Worm (Caenorhabditis elegans) whole organism, L4 larva: ENCODE measurements around the gene rfc-4.

Experiments
- R02D3.7 ChIP-seq: fragments of 150-350 bp; sonication (generic microtip); optimal IDR thresholded peaks from 3 replicates; lab custom pipeline; 2014; ENCODE audit warnings: missing biosample characterization, missing genetic modification characterization
- T26A8.4 ChIP-seq: fragments of 200-800 bp; sonication (Bioruptor generic); IDR thresholded peaks from 2 replicates; pipeline ENCODE4 v1.3.6; 2022; ENCODE audit warnings: missing genetic modification characterization, missing compliant biosample characterization
- Y5F2A.4 ChIP-seq: fragments of 200-800 bp; sonication (Bioruptor generic); optimal IDR thresholded peaks from 2 replicates; lab custom pipeline; 2018; ENCODE audit warnings: mild to moderate bottlenecking, missing genetic modification characterization, missing compliant biosample characterization
- aha-1 ChIP-seq: fragments of 150-350 bp; peaks from one replicate; lab custom pipeline; 2014; ENCODE audit warnings: missing biosample characterization, missing genetic modification characterization
- ceh-28 ChIP-seq: fragments of 150-350 bp; optimal IDR thresholded peaks from 2 replicates; lab custom pipeline; 2014; ENCODE audit warnings: missing biosample characterization, missing genetic modification reagents, missing genetic modification characterization
- ceh-44 ChIP-seq: fragments of 200-800 bp; sonication (Bioruptor generic); IDR thresholded peaks from 2 replicates; pipeline ENCODE4 v1.3.6; 2022; ENCODE audit warnings: missing genetic modification reagents, missing genetic modification characterization, missing compliant biosample characterization
- ceh-62 ChIP-seq: sonication (generic microtip); optimal IDR thresholded peaks from 2 replicates; lab custom pipeline; 2017; ENCODE audit warnings: missing biosample characterization, missing genetic modification characterization
- ceh-82 ChIP-seq: sonication (generic microtip); optimal IDR thresholded peaks from 2 replicates; lab custom pipeline; 2017; ENCODE audit warnings: missing biosample characterization, missing genetic modification characterization
- ces-1 ChIP-seq: fragments of 150-350 bp; sonication (generic microtip); optimal IDR thresholded peaks from 4 replicates; lab custom pipeline; 2014; ENCODE audit warnings: missing biosample characterization, missing genetic modification reagents, missing genetic modification characterization
- cey-2 ChIP-seq: sonication (generic microtip); optimal IDR thresholded peaks from 3 replicates; lab custom pipeline; 2017; ENCODE audit warnings: missing genetic modification characterization, mild to moderate bottlenecking, missing compliant biosample characterization, antibody characterized with exemption, borderline replicate concordance; ENCODE audit not compliant: insufficient read depth
- ctbp-1 ChIP-seq: fragments of 200-800 bp; sonication (Bioruptor generic); IDR thresholded peaks from 2 replicates; pipeline ENCODE4 v1.3.6; 2022; ENCODE audit warnings: missing genetic modification reagents, missing genetic modification characterization, missing compliant biosample characterization
- daf-16 ChIP-seq, 3 experiments: sonication (generic microtip); optimal IDR thresholded peaks; 2 replicates each; lab custom pipeline; 2016 to 2017; ENCODE audit warnings: missing genetic modification characterization in 3 of 3, missing genetic modification reagents in 3 of 3, mild to moderate bottlenecking in 2 of 3, missing compliant biosample characterization in 2 of 3, missing biosample characterization in 1 of 3, moderate library complexity in 1 of 3
- daf-19 ChIP-seq: fragments of 200-800 bp; sonication (Bioruptor generic); conservative IDR thresholded peaks from 2 replicates; pipeline ENCODE4 v1.3.6; 2022; ENCODE audit warnings: missing genetic modification characterization, missing compliant biosample characterization
- dmd-6 ChIP-seq: fragments of 200-800 bp; sonication (Bioruptor generic); IDR thresholded peaks from 2 replicates; pipeline ENCODE4 v1.3.6; 2022; ENCODE audit warnings: missing genetic modification reagents, missing genetic modification characterization, missing compliant biosample characterization
- dve-1 ChIP-seq: sonication (generic microtip); optimal IDR thresholded peaks from 2 replicates; lab custom pipeline; 2017; ENCODE audit warnings: antibody characterized with exemption, mild to moderate bottlenecking, missing genetic modification characterization, missing compliant biosample characterization; ENCODE audit not compliant: insufficient read depth
- gei-8 ChIP-seq: fragments of 200-800 bp; sonication (Bioruptor generic); optimal IDR thresholded peaks from 2 replicates; lab custom pipeline; 2018; ENCODE audit warnings: mild to moderate bottlenecking, missing genetic modification characterization, missing compliant biosample characterization
- hif-1 ChIP-seq, 2 experiments: sonication (generic microtip); optimal IDR thresholded peaks; 2 replicates each; lab custom pipeline; 2016 to 2017; ENCODE audit warnings: missing compliant biosample characterization in 2 of 2, missing genetic modification characterization in 2 of 2, missing genetic modification reagents in 2 of 2, missing genotype in 2 of 2, mild to moderate bottlenecking in 1 of 2
- hlh-11 ChIP-seq: fragments of 200-800 bp; sonication (Bioruptor generic); optimal IDR thresholded peaks from 2 replicates; lab custom pipeline; 2018; ENCODE audit warnings: mild to moderate bottlenecking, missing genetic modification characterization, missing compliant biosample characterization
- lin-39 ChIP-seq: fragments of 150-350 bp; optimal IDR thresholded peaks from 2 replicates; lab custom pipeline; 2014; ENCODE audit warnings: missing biosample characterization, missing genetic modification reagents, missing genetic modification characterization
- madf-9 ChIP-seq: fragments of 200-800 bp; sonication (Bioruptor generic); conservative IDR thresholded peaks from 2 replicates; pipeline ENCODE4 v1.3.6; 2022; ENCODE audit warnings: missing genetic modification reagents, missing genetic modification characterization, missing compliant biosample characterization
- mdl-1 ChIP-seq, 2 experiments: fragments of 150-350 bp in 1 of 2; sonication (generic microtip) in 1 of 2; optimal IDR thresholded peaks; 2 replicates each; lab custom pipeline; 2014 to 2017; ENCODE audit warnings: missing biosample characterization in 2 of 2, missing genetic modification characterization in 2 of 2
- mep-1 ChIP-seq: fragments of 150-350 bp; sonication (generic microtip); optimal IDR thresholded peaks from 3 replicates; lab custom pipeline; 2014; ENCODE audit warnings: missing biosample characterization, missing genetic modification characterization
- mes-2 ChIP-seq: sonication (generic microtip); optimal IDR thresholded peaks from 2 replicates; lab custom pipeline; 2016; ENCODE audit warnings: missing genotype, mild to moderate bottlenecking, missing genetic modification characterization, missing compliant biosample characterization; ENCODE audit not compliant: poor library complexity, severe bottlenecking
- nhr-102 ChIP-seq: sonication (generic microtip); optimal IDR thresholded peaks from 2 replicates; lab custom pipeline; 2016; ENCODE audit warnings: mild to moderate bottlenecking, missing genetic modification characterization, moderate library complexity, missing compliant biosample characterization
- nhr-11 ChIP-seq: fragments of 150-350 bp; optimal IDR thresholded peaks from 2 replicates; lab custom pipeline; 2014; ENCODE audit warnings: missing biosample characterization, missing genetic modification characterization
- nhr-25 ChIP-seq: sonication (generic microtip); optimal IDR thresholded peaks from 2 replicates; lab custom pipeline; 2017; ENCODE audit warnings: missing genetic modification characterization, mild to moderate bottlenecking, missing compliant biosample characterization, antibody characterized with exemption, moderate library complexity, borderline replicate concordance; ENCODE audit not compliant: insufficient read depth
- nhr-28 ChIP-seq: fragments of 150-350 bp; optimal IDR thresholded peaks from 2 replicates; lab custom pipeline; 2014; ENCODE audit warnings: missing biosample characterization, missing genetic modification characterization
- nhr-42 ChIP-seq: fragments of 200-800 bp; sonication (Bioruptor generic); IDR thresholded peaks from 2 replicates; pipeline ENCODE4 v1.3.6; 2022; ENCODE audit warnings: missing genetic modification characterization, missing compliant biosample characterization
- nhr-48 ChIP-seq: sonication (generic microtip); optimal IDR thresholded peaks from 2 replicates; lab custom pipeline; 2016; ENCODE audit warnings: mild to moderate bottlenecking, missing genetic modification characterization, missing compliant biosample characterization
- nhr-6 ChIP-seq: fragments of 150-350 bp; optimal IDR thresholded peaks from 2 replicates; lab custom pipeline; 2014; ENCODE audit warnings: missing biosample characterization, missing genetic modification characterization
- nhr-77 ChIP-seq: fragments of 150-350 bp; optimal IDR thresholded peaks from 2 replicates; lab custom pipeline; 2014; ENCODE audit warnings: missing biosample characterization, missing genetic modification characterization
- php-3 ChIP-seq: fragments of 200-800 bp; sonication (Bioruptor generic); IDR thresholded peaks from 2 replicates; pipeline ENCODE4 v1.3.6; 2022; ENCODE audit warnings: missing genetic modification reagents, missing genetic modification characterization, missing compliant biosample characterization
- pqm-1 ChIP-seq: sonication (generic microtip); optimal IDR thresholded peaks from 2 replicates; lab custom pipeline; 2017; ENCODE audit warnings: missing biosample characterization, missing genetic modification characterization
- snpc-4 ChIP-seq: fragments of 150-350 bp; optimal IDR thresholded peaks from 2 replicates; lab custom pipeline; 2014; ENCODE audit warnings: missing biosample characterization, missing genetic modification characterization
- tag-97 ChIP-seq: fragments of 200-800 bp; sonication (Bioruptor generic); IDR thresholded peaks from 2 replicates; pipeline ENCODE4 v1.3.6; 2022; ENCODE audit warnings: missing genetic modification characterization, missing compliant biosample characterization
- unc-39 ChIP-seq: sonication (generic microtip); optimal IDR thresholded peaks from 2 replicates; lab custom pipeline; 2017; ENCODE audit warnings: missing biosample characterization, missing genetic modification characterization
- unc-62 ChIP-seq, 3 experiments: fragments of 150-350 bp in 1 of 3; sonication (generic microtip); optimal IDR thresholded peaks in 2 of 3; peaks in 1 of 3; 1 replicate in 1 of 3; 2 replicates in 2 of 3; lab custom pipeline; 2014 to 2017; ENCODE audit warnings: missing biosample characterization in 3 of 3, missing genetic modification characterization in 3 of 3, missing genetic modification reagents in 3 of 3, missing genotype in 1 of 3
- ztf-11 ChIP-seq: fragments of 150-350 bp; optimal IDR thresholded peaks from 2 replicates; lab custom pipeline; 2014; ENCODE audit warnings: missing biosample characterization, missing genetic modification characterization
- ztf-7 ChIP-seq: fragments of 150-350 bp; optimal IDR thresholded peaks from 2 replicates; lab custom pipeline; 2014; ENCODE audit warnings: missing biosample characterization, missing genetic modification characterization

The rfc-4 gene

DNA sequence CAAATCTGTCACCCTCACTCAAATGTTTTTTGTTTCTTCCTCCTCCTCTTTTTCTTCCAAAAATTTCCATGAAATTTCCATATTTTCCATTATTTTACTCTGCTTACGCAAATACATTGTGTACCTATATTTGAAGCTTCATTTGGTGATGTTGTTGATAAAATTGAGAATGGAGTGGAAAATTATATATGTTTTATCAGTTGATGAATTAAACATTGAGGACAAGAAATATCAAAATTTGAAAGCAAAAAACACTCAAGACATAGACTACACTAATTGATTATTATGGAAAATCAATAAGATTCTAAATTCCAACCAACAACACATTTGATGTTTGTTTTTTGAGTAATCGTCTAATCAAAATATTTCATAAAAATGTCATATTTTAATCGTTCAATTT is 17.1 kb downstream of the rfc-4 start:
- TF ChIP-seq madf-9 (GFP tag; lab: Robert Waterston, UW) (no peak), aha-1 (tag; lab: Kevin White, UChicago) (peak; percentile 51), ceh-44 (GFP tag; lab: Robert Waterston, UW) (no peak), dmd-6 (GFP tag; lab: Robert Waterston, UW) (0 out of 2 replicates have a peak, but pooled peaks have one; percentile 8), ceh-28 (no peak), gei-8 (no peak), nhr-28 (peak; percentile 51), nhr-42 (GFP tag; lab: Robert Waterston, UW) (no peak), dve-1 (tag; lab: Kevin White, UChicago) (peak; percentile 70), ceh-62 (tag; lab: Kevin White, UChicago) (no peak), cey-2 (tag; lab: Kevin White, UChicago) (no peak), mes-2 (tag; lab: Kevin White, UChicago) (no peak), php-3 (GFP tag; lab: Robert Waterston, UW) (0 out of 2 replicates have a peak, but pooled peaks have one; percentile 37), daf-16 (GFP tag; optimal IDR thresholded peaks at IDR 0.05; lab: Kevin White, UChicago) (no peak), daf-16 (tag; optimal IDR thresholded peaks at IDR 0.05; lab: Kevin White, UChicago) (peak; percentile 96), hlh-11 (tag; lab: Kevin White, UChicago) (peak; percentile 33), ztf-7 (tag; lab: Kevin White, UChicago) (peak; percentile 6), unc-62 (GFP tag; optimal IDR thresholded peaks at IDR 0.05 in 1 of 2; lab: Kevin White, UChicago) (peak in 1 of 2 experiments; percentile 38), unc-62 (tag; optimal IDR thresholded peaks at IDR 0.05; lab: Kevin White, UChicago) (no peak), nhr-77 (tag; lab: Kevin White, UChicago) (peak; percentile 34), mep-1 (tag; lab: Kevin White, UChicago) (peak; percentile 28), R02D3.7 (tag; lab: Kevin White, UChicago) (no peak), unc-39 (tag; lab: Kevin White, UChicago) (no peak), mdl-1 (tag; optimal IDR thresholded peaks at IDR 0.05; lab: Kevin White, UChicago) (no peak)
- TF ChIP-seq, all 104 proteins: peak for 11

ce11 chrIII:6989900-6990299 is 17.8 kb downstream of the rfc-4 start, which contains the start of gene prk-1:
Gene prk-1 (plus strand): TSS chrIII:6990168.
- TF ChIP-seq snpc-4 (tag; lab: Kevin White, UChicago): no peak
- TF ChIP-seq gei-8: no peak
- no peak for TF ChIP-seq ztf-7 (tag; lab: Kevin White, UChicago)
- peak; percentile 2 for TF ChIP-seq mes-2 (tag; lab: Kevin White, UChicago)
- TF ChIP-seq nhr-25 (tag; lab: Kevin White, UChicago): no peak
- TF ChIP-seq nhr-48 (tag; lab: Kevin White, UChicago): no peak
- TF ChIP-seq ceh-44 (GFP tag; lab: Robert Waterston, UW): no peak
- no peak for TF ChIP-seq ztf-11
- TF ChIP-seq daf-19 (GFP tag; lab: Robert Waterston, UW): no peak
- no peak for TF ChIP-seq pqm-1
- no peak for TF ChIP-seq ces-1 (GFP tag; lab: Kevin White, UChicago)
- no peak for TF ChIP-seq R02D3.7 (tag; lab: Kevin White, UChicago)
- TF ChIP-seq lin-39: no peak
- TF ChIP-seq Y5F2A.4 (GFP tag; lab: Kevin White, UChicago): no peak
- no peak for TF ChIP-seq ctbp-1
- TF ChIP-seq nhr-6 (tag; lab: Kevin White, UChicago): no peak
- no peak for TF ChIP-seq ceh-82 (tag; lab: Kevin White, UChicago)
- TF ChIP-seq T26A8.4 (GFP tag; lab: Robert Waterston, UW): peak; percentile 55; the same call in 1 of the 2 replicates
- TF ChIP-seq hif-1 (tag; optimal IDR thresholded peaks at IDR 0.05; lab: Kevin White, UChicago): no peak
- TF ChIP-seq nhr-28: peak; percentile 7
- no peak for TF ChIP-seq mdl-1 (tag; optimal IDR thresholded peaks at IDR 0.05; lab: Kevin White, UChicago)
- no peak for TF ChIP-seq nhr-11 (tag; lab: Kevin White, UChicago)
- TF ChIP-seq hlh-11 (tag; lab: Kevin White, UChicago): peak; percentile 12
- no peak for TF ChIP-seq php-3 (GFP tag; lab: Robert Waterston, UW)
- TF ChIP-seq tag-97 (GFP tag; lab: Robert Waterston, UW): no peak
- no peak for TF ChIP-seq nhr-102 (tag; lab: Kevin White, UChicago)
